Fruit fly (Drosophila melanogaster) whole organism, embryonic: Measurements from ENCODE around the gene L2HGDH.

Experiments used
- Asciz ChIP-seq: fragments of 200-800 bp; sonication (Bioruptor generic); optimal IDR thresholded peaks from 2 replicates; lab custom pipeline; 2017; ENCODE audit warnings: missing biosample characterization, mild to moderate bottlenecking, missing genetic modification characterization, missing genetic modification reagents
- C15 ChIP-seq: fragments of 200-800 bp; sonication (Bioruptor generic); IDR thresholded peaks from 3 replicates; pipeline ENCODE4 v1.3.6; 2022; ENCODE audit warnings: missing biosample characterization, missing genetic modification characterization
- CG10321 ChIP-seq: fragments of 200-800 bp; sonication (Bioruptor generic); IDR thresholded peaks from 2 replicates; pipeline ENCODE4 v1.3.6; 2022; ENCODE audit warnings: missing biosample characterization, missing genetic modification characterization
- CG10366 ChIP-seq: fragments of 200-800 bp; sonication (Bioruptor generic); IDR thresholded peaks from 2 replicates; pipeline ENCODE4 v1.3.6; 2022; ENCODE audit warnings: missing biosample characterization, missing genetic modification characterization
- CG10979 ChIP-seq: fragments of 200-800 bp; sonication (Bioruptor generic); optimal IDR thresholded peaks from 2 replicates; lab custom pipeline; 2018; ENCODE audit warnings: missing biosample characterization, mild to moderate bottlenecking, missing genetic modification characterization, moderate library complexity
- CG11723 ChIP-seq: fragments of 200-800 bp; sonication (Bioruptor generic); optimal IDR thresholded peaks from 2 replicates; lab custom pipeline; 2017; ENCODE audit warnings: missing biosample characterization, mild to moderate bottlenecking, missing genetic modification characterization
- CG12104 ChIP-seq: fragments of 200-800 bp; sonication (Bioruptor generic); optimal IDR thresholded peaks from 3 replicates; lab custom pipeline; 2016; ENCODE audit warnings: missing biosample characterization, missing genetic modification characterization
- CG12391 ChIP-seq: fragments of 200-800 bp; sonication (Bioruptor generic); optimal IDR thresholded peaks from 3 replicates; lab custom pipeline; 2018; ENCODE audit warnings: missing biosample characterization, mild to moderate bottlenecking, missing genetic modification characterization, moderate library complexity
- CG14667 ChIP-seq: fragments of 200-800 bp; sonication (Bioruptor generic); IDR thresholded peaks from 2 replicates; pipeline ENCODE4 v1.3.6; 2022; ENCODE audit warnings: missing biosample characterization, missing genetic modification characterization
- CG15269 ChIP-seq: fragments of 200-800 bp; sonication (Bioruptor generic); optimal IDR thresholded peaks from 2 replicates; lab custom pipeline; 2018; ENCODE audit warnings: missing biosample characterization, mild to moderate bottlenecking, missing genetic modification characterization, moderate library complexity
- CG1603 ChIP-seq: fragments of 200-800 bp; sonication (Bioruptor generic); optimal IDR thresholded peaks from 2 replicates; lab custom pipeline; 2019; ENCODE audit warnings: missing biosample characterization, mild to moderate bottlenecking, missing genetic modification characterization, moderate library complexity
- CG16815 ChIP-seq: fragments of 200-800 bp; sonication (Bioruptor generic); optimal IDR thresholded peaks from 3 replicates; lab custom pipeline; 2017; ENCODE audit warnings: missing biosample characterization, mild to moderate bottlenecking, missing genetic modification characterization
- CG17612 ChIP-seq: fragments of 200-800 bp; sonication (Bioruptor generic); IDR thresholded peaks from 2 replicates; pipeline ENCODE4 v1.3.6; 2022; ENCODE audit warnings: missing biosample characterization, missing genetic modification characterization
- CG18599 ChIP-seq: fragments of 200-800 bp; sonication (Bioruptor generic); optimal IDR thresholded peaks from 3 replicates; lab custom pipeline; 2017; ENCODE audit warnings: missing biosample characterization, missing genetic modification characterization, mild to moderate bottlenecking, moderate library complexity, missing genetic modification reagents
- CG3065 ChIP-seq: fragments of 200-800 bp; sonication (Bioruptor generic); optimal IDR thresholded peaks from 2 replicates; lab custom pipeline; 2016; ENCODE audit warnings: missing biosample characterization, missing genetic modification characterization
- CG3281 ChIP-seq: fragments of 200-800 bp; sonication (Bioruptor generic); optimal IDR thresholded peaks from 3 replicates; lab custom pipeline; 2017; ENCODE audit warnings: missing biosample characterization, mild to moderate bottlenecking, missing genetic modification characterization
- CG6689 ChIP-seq: fragments of 200-800 bp; sonication (Bioruptor generic); IDR thresholded peaks from 2 replicates; pipeline ENCODE4 v1.3.6; 2022; ENCODE audit warnings: missing biosample characterization, missing genetic modification characterization
- CG6854 ChIP-seq: fragments of 200-800 bp; sonication (Bioruptor generic); optimal IDR thresholded peaks from 3 replicates; lab custom pipeline; 2017; ENCODE audit warnings: missing biosample characterization, mild to moderate bottlenecking, missing genetic modification characterization
- CG7357 ChIP-seq: fragments of 200-800 bp; sonication (Bioruptor generic); IDR thresholded peaks from 3 replicates; pipeline ENCODE4 v1.3.6; 2022; ENCODE audit warnings: missing biosample characterization, missing genetic modification characterization
- CG7987 ChIP-seq: fragments of 200-800 bp; sonication (Bioruptor generic); optimal IDR thresholded peaks from 2 replicates; lab custom pipeline; 2018; ENCODE audit warnings: missing biosample characterization, mild to moderate bottlenecking, missing genetic modification characterization, moderate library complexity
- CG9817 ChIP-seq: fragments of 200-800 bp; sonication (Bioruptor generic); optimal IDR thresholded peaks from 2 replicates; lab custom pipeline; 2018; ENCODE audit warnings: missing biosample characterization, mild to moderate bottlenecking, missing genetic modification characterization, moderate library complexity
- Camta ChIP-seq: fragments of 200-800 bp; sonication (Bioruptor generic); optimal IDR thresholded peaks from 2 replicates; lab custom pipeline; 2016; ENCODE audit warnings: missing biosample characterization, missing genetic modification characterization
- ERR ChIP-seq: fragments of 200-800 bp; sonication (Bioruptor generic); optimal IDR thresholded peaks from 2 replicates; lab custom pipeline; 2016; ENCODE audit warnings: missing biosample characterization, missing genetic modification characterization
- Ets97D ChIP-seq: fragments of 200-800 bp; sonication (Bioruptor generic); optimal IDR thresholded peaks from 3 replicates; lab custom pipeline; 2016; ENCODE audit warnings: missing biosample characterization, missing genetic modification characterization
- HLH4C ChIP-seq: fragments of 200-800 bp; sonication (Bioruptor generic); IDR thresholded peaks from 3 replicates; pipeline ENCODE4 v1.3.6; 2022; ENCODE audit warnings: missing biosample characterization, missing genetic modification characterization; ENCODE audit not compliant: partially characterized antibody
- Jarid2 ChIP-seq: fragments of 200-800 bp; sonication (Bioruptor generic); optimal IDR thresholded peaks from 3 replicates; lab custom pipeline; 2017; ENCODE audit warnings: mild to moderate bottlenecking, missing biosample characterization, missing genetic modification reagents, missing genetic modification characterization
- Kr ChIP-seq: fragments of 200-800 bp; sonication (Bioruptor generic); optimal IDR thresholded peaks from 2 replicates; lab custom pipeline; 2017; ENCODE audit warnings: missing biosample characterization, mild to moderate bottlenecking, missing genetic modification characterization
- Nf-YA ChIP-seq: fragments of 200-800 bp; sonication (Bioruptor generic); IDR thresholded peaks from 2 replicates; pipeline ENCODE4 v1.3.6; 2022; ENCODE audit warnings: missing biosample characterization, missing genetic modification characterization
- Nf-YB ChIP-seq: fragments of 200-800 bp; sonication (Bioruptor generic); optimal IDR thresholded peaks from 3 replicates; lab custom pipeline; 2019; ENCODE audit warnings: missing biosample characterization, mild to moderate bottlenecking, missing genetic modification characterization, moderate library complexity
- PHDP ChIP-seq: fragments of 200-800 bp; sonication (Bioruptor generic); optimal IDR thresholded peaks from 3 replicates; lab custom pipeline; 2018; ENCODE audit warnings: missing biosample characterization, mild to moderate bottlenecking, missing genetic modification characterization, moderate library complexity
- Six4 ChIP-seq: fragments of 200-800 bp; sonication (Bioruptor generic); optimal IDR thresholded peaks from 2 replicates; lab custom pipeline; 2016; ENCODE audit warnings: missing biosample characterization, missing genetic modification characterization
- ash1 ChIP-seq: fragments of 200-800 bp; sonication (Bioruptor generic); optimal IDR thresholded peaks from 2 replicates; lab custom pipeline; 2018; ENCODE audit warnings: missing biosample characterization, mild to moderate bottlenecking, missing genetic modification characterization
- cg ChIP-seq: fragments of 200-800 bp; sonication (Bioruptor generic); optimal IDR thresholded peaks from 3 replicates; lab custom pipeline; 2019; ENCODE audit warnings: missing biosample characterization, mild to moderate bottlenecking, missing genetic modification characterization, moderate library complexity
- dysf ChIP-seq: fragments of 200-800 bp; sonication (Bioruptor generic); IDR thresholded peaks from 3 replicates; pipeline ENCODE4 v1.3.6; 2022; ENCODE audit warnings: missing biosample characterization, missing genetic modification characterization
- exex ChIP-seq: fragments of 200-800 bp; sonication (Bioruptor generic); optimal IDR thresholded peaks from 4 replicates; lab custom pipeline; 2018; ENCODE audit warnings: missing biosample characterization, mild to moderate bottlenecking, missing genetic modification characterization, moderate library complexity
- ftz-f1 ChIP-seq: fragments of 200-800 bp; sonication (Bioruptor generic); optimal IDR thresholded peaks from 2 replicates; lab custom pipeline; 2016; ENCODE audit warnings: missing biosample characterization, missing genetic modification characterization
- grn ChIP-seq: fragments of 200-800 bp; sonication (Bioruptor generic); optimal IDR thresholded peaks from 3 replicates; lab custom pipeline; 2017; ENCODE audit warnings: missing biosample characterization, missing genetic modification characterization
- her ChIP-seq: fragments of 200-800 bp; sonication (Bioruptor generic); optimal IDR thresholded peaks from 2 replicates; lab custom pipeline; 2016; ENCODE audit warnings: missing biosample characterization, missing genetic modification characterization
- ken ChIP-seq: fragments of 200-800 bp; sonication (Bioruptor generic); IDR thresholded peaks from 3 replicates; pipeline ENCODE4 v1.3.6; 2022; ENCODE audit warnings: missing biosample characterization, missing genetic modification characterization
- kni ChIP-seq: fragments of 200-800 bp; sonication (Bioruptor generic); optimal IDR thresholded peaks from 3 replicates; lab custom pipeline; 2017; ENCODE audit warnings: mild to moderate bottlenecking, missing biosample characterization, missing genetic modification reagents, missing genetic modification characterization
- mam ChIP-seq: fragments of 200-800 bp; sonication (Bioruptor generic); optimal IDR thresholded peaks from 3 replicates; lab custom pipeline; 2016; ENCODE audit warnings: missing biosample characterization, missing genetic modification characterization
- otp ChIP-seq: fragments of 200-800 bp; sonication (Bioruptor generic); IDR thresholded peaks from 3 replicates; pipeline ENCODE4, ENCODE4 v1.3.6; 2022; ENCODE audit warnings: missing biosample characterization, missing genetic modification characterization
- pb ChIP-seq: fragments of 200-800 bp; sonication (Bioruptor generic); optimal IDR thresholded peaks from 3 replicates; lab custom pipeline; 2016; ENCODE audit warnings: missing biosample characterization, missing genetic modification characterization
- phol ChIP-seq: fragments of 200-800 bp; sonication (Bioruptor generic); optimal IDR thresholded peaks from 3 replicates; lab custom pipeline; 2018; ENCODE audit warnings: missing biosample characterization, mild to moderate bottlenecking, missing genetic modification characterization, moderate library complexity
- row ChIP-seq: fragments of 200-800 bp; sonication (Bioruptor generic); IDR thresholded peaks from 3 replicates; pipeline ENCODE4 v1.3.6; 2022; ENCODE audit warnings: missing biosample characterization, missing genetic modification characterization
- sqz ChIP-seq: fragments of 200-800 bp; sonication (Bioruptor generic); optimal IDR thresholded peaks from 3 replicates; lab custom pipeline; 2018; ENCODE audit warnings: missing biosample characterization, mild to moderate bottlenecking, missing genetic modification characterization
- stc ChIP-seq: fragments of 200-800 bp; sonication (Bioruptor generic); IDR thresholded peaks from 2 replicates; pipeline ENCODE4 v1.3.6; 2022; ENCODE audit warnings: missing biosample characterization, missing genetic modification characterization
- tio ChIP-seq: fragments of 200-800 bp; sonication (Bioruptor generic); optimal IDR thresholded peaks from 2 replicates; lab custom pipeline; 2017; ENCODE audit warnings: missing biosample characterization, missing genetic modification characterization, inconsistent platforms
- twi ChIP-seq: fragments of 200-800 bp; optimal IDR thresholded peaks from 2 replicates; lab custom pipeline; 2019; ENCODE audit warnings: missing biosample characterization, mild to moderate bottlenecking, missing genetic modification characterization, moderate library complexity
- zen ChIP-seq: fragments of 200-800 bp; sonication (Bioruptor generic); optimal IDR thresholded peaks from 3 replicates; lab custom pipeline; 2018; ENCODE audit warnings: missing biosample characterization, mild to moderate bottlenecking, missing genetic modification characterization, moderate library complexity

Gene L2HGDH

dm6 chr2L:18957142-18957674, 17.0 kb downstream of the L2HGDH start, which contains the start of gene Bhmt (continued):
- TF ChIP-seq Six4 (GFP tag; lab: Kevin White, UChicago) = peak; percentile 31
- peak; percentile 54; the same call in 2 of the 3 replicates for TF ChIP-seq CG7357 (GFP tag; lab: Robert Waterston, UW)
- TF ChIP-seq grn (GFP tag; lab: Kevin White, UChicago) = no peak
- TF ChIP-seq pb = no peak
- peak; percentile 41 for TF ChIP-seq CG10979 (tag; lab: Kevin White, UChicago)
- TF ChIP-seq CG12104 (GFP tag; lab: Kevin White, UChicago) = peak; percentile 47
- no peak for TF ChIP-seq Nf-YA (GFP tag; lab: Robert Waterston, UW)
- TF ChIP-seq row (GFP tag; lab: Robert Waterston, UW) = peak; percentile 83
- 0 out of 2 replicates have a peak, but pooled peaks have one; percentile 20 for TF ChIP-seq CG17612 (GFP tag; lab: Robert Waterston, UW)
- no peak for TF ChIP-seq HLH4C (GFP tag; lab: Robert Waterston, UW)
- peak; percentile 40 for TF ChIP-seq Nf-YB (GFP tag; lab: Kevin White, UChicago)
- peak; percentile 68 for TF ChIP-seq CG6689 (GFP tag; lab: Robert Waterston, UW)
- TF ChIP-seq twi (tag; lab: Kevin White, UChicago) = peak; percentile 28
- peak; percentile 80 for TF ChIP-seq PHDP (tag; lab: Kevin White, UChicago)
- TF ChIP-seq dysf (GFP tag; lab: Robert Waterston, UW) = peak; percentile 80
- peak; percentile 21 for TF ChIP-seq mam (GFP tag; lab: Kevin White, UChicago)
- TF ChIP-seq CG1603 (tag; lab: Kevin White, UChicago) = no peak
- TF ChIP-seq exex = peak; percentile 56
- TF ChIP-seq ftz-f1 = no peak
- peak; percentile 10 for TF ChIP-seq zen
- no peak for TF ChIP-seq Jarid2 (GFP tag; lab: Kevin White, UChicago)
- peak; percentile 24 for TF ChIP-seq cg (GFP tag; lab: Kevin White, UChicago)
- TF ChIP-seq CG12391 = peak; percentile 65
- TF ChIP-seq tio (GFP tag; lab: Kevin White, UChicago) = peak; percentile 24
- no peak for TF ChIP-seq Ets97D (GFP tag; lab: Kevin White, UChicago)
- TF ChIP-seq CG15269 (tag; lab: Kevin White, UChicago) = peak; percentile 87
- TF ChIP-seq Asciz (GFP tag; lab: Kevin White, UChicago) = peak; percentile 34
- TF ChIP-seq CG14667 (GFP tag; lab: Robert Waterston, UW) = peak; percentile 56
- TF ChIP-seq CG16815 (GFP tag; lab: Kevin White, UChicago) = no peak
- TF ChIP-seq CG11723 (GFP tag; lab: Kevin White, UChicago) = no peak
- TF ChIP-seq Camta (GFP tag; lab: Kevin White, UChicago) = no peak
- no peak for TF ChIP-seq Kr (GFP tag; lab: Kevin White, UChicago)
- peak; percentile 17 for TF ChIP-seq CG7987
- peak; percentile 59 for TF ChIP-seq CG6854
- 0 out of 3 replicates have a peak, but pooled peaks have one; percentile 48 for TF ChIP-seq C15
- TF ChIP-seq CG9817 = peak; percentile 24
- TF ChIP-seq otp = 0 out of 3 replicates have a peak, but pooled peaks have one; percentile 19
- peak; percentile 81 for TF ChIP-seq CG3281 (GFP tag; lab: Kevin White, UChicago)
- no peak for TF ChIP-seq sqz (GFP tag; lab: Kevin White, UChicago)
- TF ChIP-seq phol (tag; lab: Kevin White, UChicago) = peak; percentile 53
- no peak for TF ChIP-seq kni (GFP tag; lab: Kevin White, UChicago)
- no peak for TF ChIP-seq ash1 (GFP tag; lab: Kevin White, UChicago)
- no peak for TF ChIP-seq ERR (GFP tag; lab: Kevin White, UChicago)
- peak; percentile 68 for TF ChIP-seq stc (GFP tag; lab: Robert Waterston, UW)
- TF ChIP-seq CG10366 (GFP tag; lab: Robert Waterston, UW) = 0 out of 2 replicates have a peak, but pooled peaks have one; percentile 47
- TF ChIP-seq CG18599 (GFP tag; lab: Kevin White, UChicago) = peak; percentile 86
- TF ChIP-seq ken (GFP tag; lab: Robert Waterston, UW) = no peak
- no peak for TF ChIP-seq CG3065 (GFP tag; lab: Kevin White, UChicago)
- TF ChIP-seq her = no peak
- no peak for TF ChIP-seq CG10321 (GFP tag; lab: Robert Waterston, UW)
